Worm (Caenorhabditis elegans): ENCODE measurements around the gene glb-30.

DNA sequence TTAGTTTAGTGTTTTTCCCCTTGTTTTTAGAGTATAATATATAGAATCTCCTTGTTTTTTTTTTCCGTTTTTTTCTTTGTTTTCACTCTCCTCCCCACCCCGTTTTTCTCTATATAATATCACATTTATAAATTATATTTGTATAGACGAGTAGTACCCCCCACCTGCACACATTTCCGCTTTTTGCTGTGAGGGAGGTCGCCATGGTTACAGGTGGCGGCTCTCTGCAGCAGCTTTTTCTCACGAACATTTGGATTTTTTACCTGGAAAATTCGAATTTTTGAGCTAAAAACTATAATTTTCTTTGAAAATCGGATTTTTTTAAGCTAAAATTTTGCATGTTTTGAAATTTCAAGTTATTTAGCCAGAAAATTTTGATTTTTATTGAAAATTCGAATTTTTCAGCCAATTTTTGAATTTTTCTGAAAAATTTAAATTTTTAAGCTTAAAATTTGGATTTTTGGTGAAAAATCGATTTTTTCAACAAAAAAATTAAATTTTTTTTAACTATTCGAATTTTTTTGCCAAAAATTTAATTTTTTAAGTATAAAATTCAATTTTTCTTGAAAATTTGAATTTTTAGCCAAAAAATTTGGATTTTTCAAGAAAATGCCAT, 42.7 kb downstream of the glb-30 start:
- TF ChIP-seq unc-62 (GFP tag; optimal IDR thresholded peaks at IDR 0.05 in 1 of 2) (no peak), unc-62 (tag; optimal IDR thresholded peaks at IDR 0.05) (no peak), lsy-2 (tag; optimal IDR thresholded peaks at IDR 0.05) (no peak), ztf-7 (tag; optimal IDR thresholded peaks at IDR 0.05) (no peak), ceh-28 (tag; optimal IDR thresholded peaks at IDR 0.05) (no peak), dve-1 (tag; optimal IDR thresholded peaks at IDR 0.05; ENCODE audit: insufficient read depth) (no peak), unc-130 (GFP tag; optimal IDR thresholded peaks at IDR 0.05) (peak; percentile 51), aly-2 (tag; optimal IDR thresholded peaks at IDR 0.05) (no peak), daf-12 (tag; optimal IDR thresholded peaks at IDR 0.05) (no peak), egl-27 (tag; optimal IDR thresholded peaks at IDR 0.05) (no peak), zip-11 (GFP tag; IDR thresholded peaks at IDR 0.05) (no peak)

Data from whole organism, L4 larva.